Fruit fly (Drosophila melanogaster) whole organism, embryonic: ENCODE measurements around the gene Gr89a.

ENCODE experiments used
- Atf3 ChIP-seq: fragments of 200-800 bp; sonication (Bioruptor generic); optimal IDR thresholded peaks from 3 replicates; lab custom pipeline; 2016; ENCODE audit warnings: missing biosample characterization, missing genetic modification characterization
- Awh ChIP-seq: fragments of 200-800 bp; sonication (Bioruptor generic); IDR thresholded peaks from 2 replicates; pipeline ENCODE4, ENCODE4 v1.3.6; 2022; ENCODE audit warnings: missing biosample characterization, missing genetic modification characterization
- CG1024 ChIP-seq: fragments of 200-800 bp; sonication (Bioruptor generic); IDR thresholded peaks from 2 replicates; pipeline ENCODE4 v1.3.6; 2022; ENCODE audit warnings: missing biosample characterization, missing genetic modification characterization
- CG10431 ChIP-seq: fragments of 200-800 bp; sonication (Bioruptor generic); optimal IDR thresholded peaks from 3 replicates; lab custom pipeline; 2018; ENCODE audit warnings: missing biosample characterization, mild to moderate bottlenecking, missing genetic modification characterization
- CG14860 ChIP-seq: fragments of 200-800 bp; sonication (Bioruptor generic); IDR thresholded peaks from 3 replicates; pipeline ENCODE4 v1.3.6; 2022; ENCODE audit warnings: missing biosample characterization, missing genetic modification characterization; ENCODE audit not compliant: partially characterized antibody
- CG15601 ChIP-seq: fragments of 200-800 bp; sonication (Bioruptor generic); optimal IDR thresholded peaks from 3 replicates; lab custom pipeline; 2019; ENCODE audit warnings: missing biosample characterization, mild to moderate bottlenecking, missing genetic modification characterization, moderate library complexity
- CG16863 ChIP-seq: fragments of 200-800 bp; sonication (Bioruptor generic); optimal IDR thresholded peaks from 3 replicates; lab custom pipeline; 2016; ENCODE audit warnings: missing biosample characterization, missing genetic modification characterization
- CG17359 ChIP-seq: fragments of 200-800 bp; sonication (Bioruptor generic); optimal IDR thresholded peaks from 3 replicates; lab custom pipeline; 2018; ENCODE audit warnings: missing biosample characterization, mild to moderate bottlenecking, missing genetic modification characterization, moderate library complexity
- CG1792 ChIP-seq: fragments of 200-800 bp; sonication (Bioruptor generic); optimal IDR thresholded peaks from 2 replicates; lab custom pipeline; 2016; ENCODE audit warnings: missing biosample characterization, missing genetic modification characterization
- CG2129 ChIP-seq: fragments of 200-800 bp; sonication (Bioruptor generic); IDR thresholded peaks from 2 replicates; pipeline ENCODE4 v1.3.6; 2022; ENCODE audit warnings: missing biosample characterization, missing genetic modification characterization; ENCODE audit not compliant: partially characterized antibody
- CG2712 ChIP-seq: fragments of 200-800 bp; optimal IDR thresholded peaks from 3 replicates; lab custom pipeline; 2019; ENCODE audit warnings: missing biosample characterization, mild to moderate bottlenecking, missing genetic modification characterization, moderate library complexity
- CG2889 ChIP-seq: fragments of 200-800 bp; sonication (Bioruptor generic); IDR thresholded peaks from 3 replicates; pipeline ENCODE4 v1.3.6; 2022; ENCODE audit warnings: missing biosample characterization, missing genetic modification characterization
- CG30431 ChIP-seq: fragments of 200-800 bp; sonication (Bioruptor generic); optimal IDR thresholded peaks from 2 replicates; lab custom pipeline; 2017; ENCODE audit warnings: missing biosample characterization, missing genetic modification characterization
- CG3407 ChIP-seq: fragments of 200-800 bp; sonication (Bioruptor generic); optimal IDR thresholded peaks from 2 replicates; lab custom pipeline; 2018; ENCODE audit warnings: missing biosample characterization, mild to moderate bottlenecking, missing genetic modification characterization
- CG42726 ChIP-seq: fragments of 200-800 bp; sonication (Bioruptor generic); IDR thresholded peaks from 2 replicates; pipeline ENCODE4 v1.3.6; 2022; ENCODE audit warnings: missing biosample characterization, missing genetic modification characterization; ENCODE audit not compliant: partially characterized antibody
- CG6272 ChIP-seq: fragments of 200-800 bp; sonication (Bioruptor generic); IDR thresholded peaks from 2 replicates; pipeline ENCODE4 v1.3.6; 2022; ENCODE audit warnings: missing biosample characterization, missing genetic modification characterization
- CG9876 ChIP-seq: fragments of 200-800 bp; sonication (Bioruptor generic); optimal IDR thresholded peaks from 2 replicates; lab custom pipeline; 2016; ENCODE audit warnings: missing biosample characterization, missing genetic modification characterization
- CrebB ChIP-seq: fragments of 200-800 bp; sonication (Bioruptor generic); optimal IDR thresholded peaks from 3 replicates; lab custom pipeline; 2018; ENCODE audit warnings: missing biosample characterization, mild to moderate bottlenecking, missing genetic modification characterization
- Dip2 ChIP-seq: fragments of 200-800 bp; sonication (Bioruptor generic); IDR thresholded peaks from 2 replicates; pipeline ENCODE4 v1.3.6; 2022; ENCODE audit warnings: missing biosample characterization, missing genetic modification characterization
- Ets65A ChIP-seq: fragments of 200-800 bp; sonication (Bioruptor generic); peaks from one replicate; lab custom pipeline; 2016; ENCODE audit warnings: missing biosample characterization, missing genetic modification characterization
- H2.0 ChIP-seq: fragments of 200-800 bp; sonication (Bioruptor generic); IDR thresholded peaks from 2 replicates; pipeline ENCODE4 v1.3.6; 2022; ENCODE audit warnings: missing biosample characterization, missing genetic modification characterization
- Hsf ChIP-seq: fragments of 200-800 bp; sonication (Bioruptor generic); optimal IDR thresholded peaks from 3 replicates; lab custom pipeline; 2016; ENCODE audit warnings: missing biosample characterization, missing genetic modification characterization
- MBD-R2 ChIP-seq: fragments of 200-800 bp; sonication (Bioruptor generic); IDR thresholded peaks from 2 replicates; pipeline ENCODE4 v1.3.6; 2022; ENCODE audit warnings: missing biosample characterization, missing genetic modification characterization
- Max ChIP-seq: fragments of 200-800 bp; sonication (Bioruptor generic); optimal IDR thresholded peaks from 2 replicates; lab custom pipeline; 2016; ENCODE audit warnings: missing biosample characterization, mild to moderate bottlenecking, missing genetic modification characterization
- Med ChIP-seq: fragments of 200-800 bp; sonication (Bioruptor generic); peaks from one replicate; lab custom pipeline; 2016; ENCODE audit warnings: missing biosample characterization, missing genetic modification characterization, mild to moderate bottlenecking, inconsistent platforms, moderate library complexity
- Neu2 ChIP-seq: fragments of 200-800 bp; sonication (Bioruptor generic); optimal IDR thresholded peaks from 3 replicates; lab custom pipeline; 2016; ENCODE audit warnings: missing biosample characterization, missing genetic modification characterization, borderline replicate concordance
- Nf-YA ChIP-seq: fragments of 200-800 bp; sonication (Bioruptor generic); IDR thresholded peaks from 2 replicates; pipeline ENCODE4 v1.3.6; 2022; ENCODE audit warnings: missing biosample characterization, missing genetic modification characterization
- NfI ChIP-seq: fragments of 200-800 bp; sonication (Bioruptor generic); optimal IDR thresholded peaks from 3 replicates; lab custom pipeline; 2018; ENCODE audit warnings: missing biosample characterization, mild to moderate bottlenecking, missing genetic modification characterization, moderate library complexity
- Sin3A ChIP-seq: fragments of >200 bp; optimal IDR thresholded peaks from 2 replicates; lab custom pipeline; 2018
- Sox102F ChIP-seq: fragments of 200-800 bp; sonication (Bioruptor generic); optimal IDR thresholded peaks from 2 replicates; lab custom pipeline; 2018; ENCODE audit warnings: missing biosample characterization, mild to moderate bottlenecking, missing genetic modification characterization, moderate library complexity
- al ChIP-seq: fragments of 200-800 bp; sonication (Bioruptor generic); IDR thresholded peaks from 2 replicates; pipeline ENCODE4 v1.3.6; 2022; ENCODE audit warnings: missing biosample characterization, missing genetic modification characterization
- bsh ChIP-seq, 2 experiments: fragments of 200-800 bp; sonication (Bioruptor generic); optimal IDR thresholded peaks; 2 replicates each; lab custom pipeline; 2017 to 2018; ENCODE audit warnings: mild to moderate bottlenecking in 2 of 2, missing biosample characterization in 2 of 2, missing genetic modification characterization in 2 of 2, moderate library complexity in 1 of 2
- cas ChIP-seq: fragments of 200-800 bp; sonication (Bioruptor generic); IDR thresholded peaks from 2 replicates; pipeline ENCODE4 v1.3.6; 2022; ENCODE audit warnings: missing biosample characterization, missing genetic modification characterization
- corto ChIP-seq: fragments of 200-800 bp; sonication (Bioruptor generic); optimal IDR thresholded peaks from 2 replicates; lab custom pipeline; 2016; ENCODE audit warnings: missing biosample characterization, mild to moderate bottlenecking, missing genetic modification characterization, moderate library complexity
- da ChIP-seq: fragments of 200-800 bp; sonication (Bioruptor generic); optimal IDR thresholded peaks from 2 replicates; lab custom pipeline; 2016; ENCODE audit warnings: missing biosample characterization, missing genetic modification characterization
- fd102C ChIP-seq: fragments of 200-800 bp; sonication (Bioruptor generic); optimal IDR thresholded peaks from 2 replicates; lab custom pipeline; 2018; ENCODE audit warnings: missing biosample characterization, mild to moderate bottlenecking, missing genetic modification characterization, moderate library complexity
- fd3F ChIP-seq: fragments of 200-800 bp; sonication (Bioruptor generic); optimal IDR thresholded peaks from 2 replicates; lab custom pipeline; 2018; ENCODE audit warnings: missing biosample characterization, mild to moderate bottlenecking, missing genetic modification characterization, moderate library complexity
- gsb-n ChIP-seq: fragments of 200-800 bp; sonication (Bioruptor generic); optimal IDR thresholded peaks from 3 replicates; lab custom pipeline; 2018; ENCODE audit warnings: missing biosample characterization, mild to moderate bottlenecking, missing genetic modification characterization
- kni ChIP-seq: fragments of 200-800 bp; sonication (Bioruptor generic); optimal IDR thresholded peaks from 3 replicates; lab custom pipeline; 2017; ENCODE audit warnings: mild to moderate bottlenecking, missing biosample characterization, missing genetic modification reagents, missing genetic modification characterization
- knrl ChIP-seq: fragments of 200-800 bp; sonication (Bioruptor generic); IDR thresholded peaks from 3 replicates; pipeline ENCODE4 v1.3.6; 2022; ENCODE audit warnings: missing biosample characterization, missing genetic modification characterization; ENCODE audit not compliant: partially characterized antibody
- lola ChIP-seq, 3 experiments: fragments of >200 bp in 2 of 3; fragments of 200-800 bp in 1 of 3; sonication (Bioruptor generic) in 1 of 3; optimal IDR thresholded peaks; 2 replicates each; lab custom pipeline; 2017 to 2019; ENCODE audit warnings: missing biosample characterization in 3 of 3, missing genetic modification characterization in 3 of 3, mild to moderate bottlenecking in 1 of 3, moderate library complexity in 1 of 3
- p53 ChIP-seq: fragments of 200-800 bp; sonication (Bioruptor generic); optimal IDR thresholded peaks from 2 replicates; lab custom pipeline; 2016; ENCODE audit warnings: missing biosample characterization, missing genetic modification characterization
- pan ChIP-seq, 4 experiments: fragments of >200 bp in 3 of 4; fragments of 200-800 bp in 1 of 4; sonication (Bioruptor generic) in 1 of 4; optimal IDR thresholded peaks in 3 of 4; IDR thresholded peaks in 1 of 4; 2 replicates each; pipeline versions ENCODE4 v1.3.6 to Lab custom; 2017 to 2022; ENCODE audit warnings: missing biosample characterization in 2 of 4, missing genetic modification characterization in 2 of 4, mixed read lengths in 1 of 4
- phol ChIP-seq: fragments of 200-800 bp; sonication (Bioruptor generic); optimal IDR thresholded peaks from 3 replicates; lab custom pipeline; 2018; ENCODE audit warnings: missing biosample characterization, mild to moderate bottlenecking, missing genetic modification characterization, moderate library complexity
- run ChIP-seq: fragments of 200-800 bp; sonication (Bioruptor generic); optimal IDR thresholded peaks from 3 replicates; lab custom pipeline; 2018; ENCODE audit warnings: missing biosample characterization, mild to moderate bottlenecking, missing genetic modification characterization
- sc ChIP-seq, 3 experiments: fragments of >200 bp in 2 of 3; fragments of 200-800 bp in 1 of 3; sonication (Bioruptor generic) in 1 of 3; optimal IDR thresholded peaks; 2 replicates in 2 of 3; 3 replicates in 1 of 3; lab custom pipeline; 2017; ENCODE audit warnings: mild to moderate bottlenecking in 1 of 3, missing biosample characterization in 1 of 3, missing genetic modification characterization in 1 of 3, missing genetic modification reagents in 1 of 3
- sens ChIP-seq: fragments of 200-800 bp; sonication (Bioruptor generic); peaks from one replicate; lab custom pipeline; 2016; ENCODE audit warnings: missing biosample characterization, missing genetic modification characterization
- slou ChIP-seq: fragments of 200-800 bp; sonication (Bioruptor generic); optimal IDR thresholded peaks from 3 replicates; lab custom pipeline; 2016; ENCODE audit warnings: missing biosample characterization, missing genetic modification characterization
- tap ChIP-seq: fragments of 200-800 bp; optimal IDR thresholded peaks from 3 replicates; lab custom pipeline; 2019; ENCODE audit warnings: missing biosample characterization, mild to moderate bottlenecking, missing genetic modification characterization, moderate library complexity
- tll ChIP-seq, 2 experiments: fragments of 200-800 bp in 1 of 2; fragments of >200 bp in 1 of 2; sonication (Bioruptor generic) in 1 of 2; optimal IDR thresholded peaks; 2 replicates each; lab custom pipeline; 2017 to 2019; ENCODE audit warnings: missing biosample characterization in 2 of 2, missing genetic modification characterization in 2 of 2, mild to moderate bottlenecking in 1 of 2, moderate library complexity in 1 of 2

Gr89a gene

DNA sequence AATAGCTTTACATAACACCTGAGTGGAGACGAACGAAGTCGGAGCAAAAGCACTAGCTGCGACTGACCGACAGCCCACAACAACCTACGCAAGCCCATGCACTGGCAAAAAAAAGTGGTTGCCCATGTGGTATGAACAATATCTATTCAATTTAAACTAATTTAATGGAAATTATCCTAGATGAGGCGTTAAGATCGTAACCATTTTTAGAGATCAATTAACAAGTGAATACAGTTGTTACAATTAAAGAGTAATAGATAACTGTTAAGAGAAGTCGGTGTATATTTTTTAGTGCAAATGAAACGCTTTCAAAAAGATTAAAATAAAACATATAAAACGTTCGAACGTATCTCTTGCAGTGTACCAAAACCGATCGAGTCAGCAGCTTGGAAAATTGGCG lies 2.5 kb downstream of the Gr89a start (continued):
- TF ChIP-seq Max (GFP tag; lab: Kevin White, UChicago) (no peak), Sin3A (no peak), corto (GFP tag; lab: Kevin White, UChicago) (no peak), kni (GFP tag; lab: Kevin White, UChicago) (no peak), fd3F (no peak), CG17359 (no peak), sens (GFP tag; lab: Kevin White, UChicago) (peak; percentile 88), bsh (GFP tag; optimal IDR thresholded peaks at IDR 0.05; lab: Kevin White, UChicago) (peak; percentile 67 to 74), sc (optimal IDR thresholded peaks at IDR 0.05; lab: Kevin White, UChicago) (no peak), sc (GFP tag; optimal IDR thresholded peaks at IDR 0.05; lab: Kevin White, UChicago) (no peak), H2.0 (GFP tag; lab: Robert Waterston, UW) (no peak), CG1792 (GFP tag; lab: Kevin White, UChicago) (no peak), NfI (GFP tag; lab: Kevin White, UChicago) (peak; percentile 26), CG10431 (GFP tag; lab: Kevin White, UChicago) (peak; percentile 7), run (tag; lab: Kevin White, UChicago) (peak; percentile 27), Med (GFP tag; lab: Kevin White, UChicago) (peak; percentile 77), CG6272 (no peak), CG3407 (GFP tag; lab: Kevin White, UChicago) (peak; percentile 56), Atf3 (GFP tag; lab: Kevin White, UChicago) (no peak), fd102C (no peak), MBD-R2 (no peak), p53 (no peak), tap (peak; percentile 61), Nf-YA (GFP tag; lab: Robert Waterston, UW) (no peak), slou (GFP tag; lab: Kevin White, UChicago) (no peak), knrl (GFP tag; lab: Robert Waterston, UW) (no peak), Ets65A (GFP tag; lab: Kevin White, UChicago) (peak; percentile 13), CG30431 (GFP tag; lab: Kevin White, UChicago) (no peak), Sox102F (GFP tag; lab: Kevin White, UChicago) (peak; percentile 79), CG2129 (GFP tag; lab: Robert Waterston, UW) (no peak), da (GFP tag; lab: Kevin White, UChicago) (no peak), tll (GFP tag; optimal IDR thresholded peaks at IDR 0.05; lab: Kevin White, UChicago) (no peak), gsb-n (tag; lab: Kevin White, UChicago) (peak; percentile 50), pan (optimal IDR thresholded peaks at IDR 0.05; lab: Kevin White, UChicago) (no peak), pan (GFP tag; optimal IDR thresholded peaks at IDR 0.05 in 1 of 2, IDR thresholded peaks at IDR 0.05 in 1 of 2) (peak in 1 of 2 experiments; percentile 6), CG16863 (GFP tag; lab: Kevin White, UChicago) (no peak), Dip2 (no peak), CG1024 (GFP tag; lab: Robert Waterston, UW) (no peak), CrebB (tag; lab: Kevin White, UChicago) (no peak), CG2712 (tag; lab: Kevin White, UChicago) (no peak), CG9876 (GFP tag; lab: Kevin White, UChicago) (no peak), cas (GFP tag; lab: Robert Waterston, UW) (no peak), CG15601 (tag; lab: Kevin White, UChicago) (peak; percentile 65), phol (tag; lab: Kevin White, UChicago) (peak; percentile 77), Neu2 (no peak), al (GFP tag; lab: Robert Waterston, UW) (no peak), CG2889 (GFP tag; lab: Robert Waterston, UW) (no peak), Hsf (GFP tag; lab: Kevin White, UChicago) (peak; percentile 33), CG14860 (no peak), lola (GFP tag; optimal IDR thresholded peaks at IDR 0.05; lab: Kevin White, UChicago) (peak in 1 of 3 experiments; percentile 43), CG42726 (GFP tag; lab: Robert Waterston, UW) (no peak), Awh (GFP tag; lab: Robert Waterston, UW) (no peak)
